Worm (Caenorhabditis elegans): ENCODE results near the gene srd-43.

- TF ChIP-seq ceh-82 (tag; optimal IDR thresholded peaks at IDR 0.05) = no peak
- TF ChIP-seq hmg-1.1 (GFP tag; IDR thresholded peaks at IDR 0.05) = no peak
- TF ChIP-seq lsy-2 (tag; optimal IDR thresholded peaks at IDR 0.05) = no peak
- TF ChIP-seq pha-4 (GFP tag; IDR thresholded peaks at IDR 0.05) = no peak
- no peak for TF ChIP-seq pha-4 (tag; optimal IDR thresholded peaks at IDR 0.05)
- TF ChIP-seq Y5F2A.4 (GFP tag; optimal IDR thresholded peaks at IDR 0.05) = no peak
- TF ChIP-seq nhr-237 (tag; optimal IDR thresholded peaks at IDR 0.05) = no peak
Observed at ce11 chrX:13308745-13309144, 3.1 kb upstream of the srd-43 start, which contains the start of gene srxa-8.
